Worm (Caenorhabditis elegans) whole organism, L1 larva: ENCODE data around the gene nhr-20.

Experiments
- ama-1 ChIP-seq: fragments of 150-350 bp; optimal IDR thresholded peaks from 2 replicates; lab custom pipeline; 2014
- ces-1 ChIP-seq: fragments of 150-350 bp; optimal IDR thresholded peaks from 2 replicates; lab custom pipeline; 2014; ENCODE audit warnings: missing biosample characterization, missing genetic modification reagents, missing genetic modification characterization
- mdl-1 ChIP-seq, 2 experiments: fragments of 150-350 bp; optimal IDR thresholded peaks; 2 replicates each; lab custom pipeline; 2014 to 2017; ENCODE audit warnings: missing biosample characterization in 2 of 2, missing genetic modification characterization in 2 of 2, inconsistent platforms in 1 of 2
- nhr-11 ChIP-seq: fragments of 150-350 bp; optimal IDR thresholded peaks from 2 replicates; lab custom pipeline; 2014; ENCODE audit warnings: missing biosample characterization, missing genetic modification characterization
- nhr-237 ChIP-seq: fragments of 150-350 bp; optimal IDR thresholded peaks from 2 replicates; lab custom pipeline; 2014; ENCODE audit warnings: missing biosample characterization, missing genetic modification characterization

- no peak for TF ChIP-seq mdl-1 (tag; optimal IDR thresholded peaks at IDR 0.05; lab: Kevin White, UChicago)
- no peak for TF ChIP-seq ces-1 (GFP tag; lab: Kevin White, UChicago)
- no peak for TF ChIP-seq nhr-11 (tag; lab: Kevin White, UChicago)
- no peak for TF ChIP-seq nhr-237 (tag; lab: Kevin White, UChicago)
- no peak for TF ChIP-seq ama-1 (lab: Kevin White, UChicago)
These were observed 28.1 kb downstream of the nhr-20 start for ce11 chrIII:4204964-4205363.
